Fruit fly (Drosophila melanogaster): ENCODE measurements around the gene tin.
A peak's percentile ranks its signal among the peaks of the same experiment; 100 is the strongest.

Gene tin

dm6 chr3R:21345011-21345410 lies 33.8 kb upstream of the tin start:
- TF ChIP-seq brk (GFP tag; optimal IDR thresholded peaks at IDR 0.05): no peak
- TF ChIP-seq HLH106 (tag; optimal IDR thresholded peaks at IDR 0.05): peak; percentile 27
- TF ChIP-seq sage (GFP tag; optimal IDR thresholded peaks at IDR 0.05): no peak
- peak; percentile 38 for TF ChIP-seq br (GFP tag; optimal IDR thresholded peaks at IDR 0.05)
- TF ChIP-seq foxo (GFP tag; optimal IDR thresholded peaks at IDR 0.05): peak in 1 of 2 experiments; percentile 54
- peak; percentile 50 for TF ChIP-seq rgr (GFP tag; optimal IDR thresholded peaks at IDR 0.05)
- TF ChIP-seq OdsH (GFP tag; optimal IDR thresholded peaks at IDR 0.05): peak; percentile 45
- no peak for TF ChIP-seq Dfd (GFP tag; optimal IDR thresholded peaks at IDR 0.05)
- TF ChIP-seq CrebA (GFP tag; optimal IDR thresholded peaks at IDR 0.05; ENCODE audit: borderline replicate concordance): no peak
- no peak for TF ChIP-seq GATAd (GFP tag; optimal IDR thresholded peaks at IDR 0.05)
- no peak for TF ChIP-seq Rel (GFP tag; optimal IDR thresholded peaks at IDR 0.05)
- TF ChIP-seq Rel (tag; optimal IDR thresholded peaks at IDR 0.05): no peak
- peak; percentile 63 for TF ChIP-seq fru (GFP tag; optimal IDR thresholded peaks at IDR 0.05)
- peak; percentile 23 for TF ChIP-seq woc (GFP tag; optimal IDR thresholded peaks at IDR 0.05)
- TF ChIP-seq Sp1 (GFP tag; optimal IDR thresholded peaks at IDR 0.05): peak; percentile 35
- TF ChIP-seq CG9705 (GFP tag; optimal IDR thresholded peaks at IDR 0.05): no peak
- no peak for TF ChIP-seq usp (GFP tag; optimal IDR thresholded peaks at IDR 0.05)
- TF ChIP-seq Hnf4 (GFP tag; optimal IDR thresholded peaks at IDR 0.05): no peak
- no peak for TF ChIP-seq N (GFP tag; optimal IDR thresholded peaks at IDR 0.05)
- no peak for TF ChIP-seq Vsx2 (GFP tag; optimal IDR thresholded peaks at IDR 0.05; ENCODE audit: partially characterized antibody)
- no peak for TF ChIP-seq Mio (GFP tag; optimal IDR thresholded peaks at IDR 0.05)
- no peak for TF ChIP-seq Hr83 (GFP tag; optimal IDR thresholded peaks at IDR 0.05; ENCODE audit: poor library complexity, severe bottlenecking)
- no peak for TF ChIP-seq Jra (GFP tag; optimal IDR thresholded peaks at IDR 0.05)
- no peak for TF ChIP-seq Abd-B (GFP tag; optimal IDR thresholded peaks at IDR 0.05)
- TF ChIP-seq tai (GFP tag; optimal IDR thresholded peaks at IDR 0.05): no peak
- no peak for TF ChIP-seq dsf (GFP tag; optimal IDR thresholded peaks at IDR 0.05; ENCODE audit: borderline replicate concordance)
- peak; percentile 55 for TF ChIP-seq h (GFP tag; optimal IDR thresholded peaks at IDR 0.05)
- peak; percentile 49 for TF ChIP-seq ey (GFP tag; optimal IDR thresholded peaks at IDR 0.05)

dm6 chr3R:21347023-21347814 lies 31.6 kb upstream of the tin start:
- TF ChIP-seq psq (GFP tag; optimal IDR thresholded peaks at IDR 0.05) (no peak), Rel (GFP tag; optimal IDR thresholded peaks at IDR 0.05) (no peak), Rel (tag; optimal IDR thresholded peaks at IDR 0.05) (peak; percentile 55)

dm6 chr3R:21347815-21348186 lies 31.0 kb upstream of the tin start:
- TF ChIP-seq ey (GFP tag; optimal IDR thresholded peaks at IDR 0.05) (no peak), foxo (GFP tag; optimal IDR thresholded peaks at IDR 0.05) (peak in 1 of 2 experiments; percentile 21)

dm6 chr3R:21348367-21349038 lies 30.3 kb upstream of the tin start:
- TF ChIP-seq dl (GFP tag; optimal IDR thresholded peaks at IDR 0.05; ENCODE audit: insufficient read depth in 1 of 2, partially characterized antibody in 2 of 2): peak in 1 of 2 experiments; percentile 69
- TF ChIP-seq jim (GFP tag; optimal IDR thresholded peaks at IDR 0.05): no peak
- no peak for TF ChIP-seq br (GFP tag; optimal IDR thresholded peaks at IDR 0.05)
- TF ChIP-seq Hnf4 (GFP tag; optimal IDR thresholded peaks at IDR 0.05): no peak
- no peak for TF ChIP-seq GATAd (GFP tag; optimal IDR thresholded peaks at IDR 0.05)
- TF ChIP-seq Rel (GFP tag; optimal IDR thresholded peaks at IDR 0.05): no peak
- TF ChIP-seq Rel (tag; optimal IDR thresholded peaks at IDR 0.05): peak; percentile 14
- peak; percentile 2 for TF ChIP-seq rgr (GFP tag; optimal IDR thresholded peaks at IDR 0.05)
- TF ChIP-seq CrebA (GFP tag; optimal IDR thresholded peaks at IDR 0.05; ENCODE audit: borderline replicate concordance): no peak
- TF ChIP-seq Jra (GFP tag; optimal IDR thresholded peaks at IDR 0.05): no peak
- peak in 1 of 2 experiments; percentile 17 for TF ChIP-seq foxo (GFP tag; optimal IDR thresholded peaks at IDR 0.05)
- TF ChIP-seq Vsx2 (GFP tag; optimal IDR thresholded peaks at IDR 0.05; ENCODE audit: partially characterized antibody): peak; percentile 28
- TF ChIP-seq HLH106 (tag; optimal IDR thresholded peaks at IDR 0.05): no peak
- TF ChIP-seq h (GFP tag; optimal IDR thresholded peaks at IDR 0.05): peak; percentile 35
- TF ChIP-seq Hr83 (GFP tag; optimal IDR thresholded peaks at IDR 0.05; ENCODE audit: poor library complexity, severe bottlenecking): peak; percentile 63
- TF ChIP-seq woc (GFP tag; optimal IDR thresholded peaks at IDR 0.05): no peak
- no peak for TF ChIP-seq psq (GFP tag; optimal IDR thresholded peaks at IDR 0.05)

Data from whole organism, wandering third instar larva.